Fruit fly (Drosophila melanogaster): Measurements from ENCODE around the gene Sirt1.

Gene Sirt1

dm6 chr2L:13116738-13117137 is 48.6 kb upstream of the Sirt1 start:
- no peak for TF ChIP-seq seq (GFP tag; IDR thresholded peaks at IDR 0.05)
- no peak for TF ChIP-seq p53 (GFP tag; optimal IDR thresholded peaks at IDR 0.05)
- no peak for TF ChIP-seq dmrt99B (tag; optimal IDR thresholded peaks at IDR 0.05)
- no peak for TF ChIP-seq bab2 (GFP tag; optimal IDR thresholded peaks at IDR 0.05)
- TF ChIP-seq CG8478 (optimal IDR thresholded peaks at IDR 0.05) = no peak
- TF ChIP-seq CG18764 (GFP tag; optimal IDR thresholded peaks at IDR 0.05) = no peak
- no peak for TF ChIP-seq CG7556 (GFP tag; optimal IDR thresholded peaks at IDR 0.05)
- no peak for TF ChIP-seq CG16779 (GFP tag; IDR thresholded peaks at IDR 0.05)
- TF ChIP-seq Med (GFP tag) = peak; percentile 52
- TF ChIP-seq Mes4 (GFP tag; optimal IDR thresholded peaks at IDR 0.05) = no peak
- TF ChIP-seq CG10959 (GFP tag; IDR thresholded peaks at IDR 0.05) = 0 out of 2 replicates have a peak, but pooled peaks have one; percentile 17
- no peak for TF ChIP-seq her (GFP tag; optimal IDR thresholded peaks at IDR 0.05)
- no peak for TF ChIP-seq CG13123 (GFP tag; optimal IDR thresholded peaks at IDR 0.05)

dm6 chr2L:13119034-13119433 is 46.3 kb upstream of the Sirt1 start, which contains the start of the genes CG44198 and CG43050:
Gene CG44198 (minus strand): TSS chr2L:13119134.
Gene CG43050 (plus strand): TSS chr2L:13119294.
- TF ChIP-seq B-H2 (GFP tag; optimal IDR thresholded peaks at IDR 0.05) = no peak
- peak; percentile 70 for TF ChIP-seq Ets65A (GFP tag)
- no peak for TF ChIP-seq CG6683 (GFP tag; optimal IDR thresholded peaks at IDR 0.05)
- TF ChIP-seq Ssrp (tag; optimal IDR thresholded peaks at IDR 0.05) = no peak
- no peak for TF ChIP-seq CG1233 (GFP tag; optimal IDR thresholded peaks at IDR 0.05)
- no peak for TF ChIP-seq NfI (GFP tag; optimal IDR thresholded peaks at IDR 0.05)
- TF ChIP-seq CG8388 (GFP tag; optimal IDR thresholded peaks at IDR 0.05) = no peak
- 0 out of 3 replicates have a peak, but pooled peaks have one; percentile 2 for TF ChIP-seq CG2889 (GFP tag; IDR thresholded peaks at IDR 0.05)

dm6 chr2L:13122526-13122925 is 42.8 kb upstream of the Sirt1 start:
- TF ChIP-seq bcd (GFP tag; optimal IDR thresholded peaks at IDR 0.05) = no peak
- no peak for TF ChIP-seq hth (optimal IDR thresholded peaks at IDR 0.05)
- no peak for TF ChIP-seq CG6254 (GFP tag; optimal IDR thresholded peaks at IDR 0.05)
- TF ChIP-seq CG13775 (GFP tag; optimal IDR thresholded peaks at IDR 0.05) = no peak
- no peak for TF ChIP-seq GATAe (GFP tag; conservative IDR thresholded peaks at IDR 0.05)
- peak; percentile 77 for TF ChIP-seq nom (GFP tag; optimal IDR thresholded peaks at IDR 0.05)
- no peak for TF ChIP-seq CG1233 (GFP tag; optimal IDR thresholded peaks at IDR 0.05)
- no peak for TF ChIP-seq CG17912 (GFP tag; optimal IDR thresholded peaks at IDR 0.05)
- no peak for TF ChIP-seq Deaf1 (tag; optimal IDR thresholded peaks at IDR 0.05)
- peak; percentile 1 for TF ChIP-seq abd-A (tag; optimal IDR thresholded peaks at IDR 0.05)
- TF ChIP-seq Sox102F (GFP tag; optimal IDR thresholded peaks at IDR 0.05) = no peak
- peak; percentile 56; the same call in 1 of the 4 replicates for TF ChIP-seq chinmo (GFP tag; IDR thresholded peaks at IDR 0.05; ENCODE audit: partially characterized antibody)
- TF ChIP-seq Blimp-1 (GFP tag; optimal IDR thresholded peaks at IDR 0.05) = peak; percentile 81

dm6 chr2L:13130291-13130690 is 35.1 kb upstream of the Sirt1 start, which contains the start of gene CG5122:
Gene CG5122 (plus strand): TSS chr2L:13130591.
- TF ChIP-seq Hsf (GFP tag; optimal IDR thresholded peaks at IDR 0.05) = no peak
- TF ChIP-seq CG11093 (GFP tag; IDR thresholded peaks at IDR 0.05) = no peak
- TF ChIP-seq Ets65A (GFP tag) = peak; percentile 57

dm6 chr2L:13135929-13136328 is 29.4 kb upstream of the Sirt1 start:
- no peak for TF ChIP-seq Lpt (GFP tag; optimal IDR thresholded peaks at IDR 0.05)
- 0 out of 4 replicates have a peak, but pooled peaks have one; percentile 48 for TF ChIP-seq chinmo (GFP tag; IDR thresholded peaks at IDR 0.05; ENCODE audit: partially characterized antibody)
- TF ChIP-seq peb (GFP tag; IDR thresholded peaks at IDR 0.05) = no peak
- 0 out of 2 replicates have a peak, but pooled peaks have one; percentile 9 for TF ChIP-seq Ptx1 (GFP tag; IDR thresholded peaks at IDR 0.05)
- peak; percentile 51 for TF ChIP-seq cwo (GFP tag; optimal IDR thresholded peaks at IDR 0.05)
- TF ChIP-seq crol (GFP tag; IDR thresholded peaks at IDR 0.05) = 0 out of 2 replicates have a peak, but pooled peaks have one; percentile 27
- 0 out of 2 replicates have a peak, but pooled peaks have one; percentile 11 for TF ChIP-seq Awh (GFP tag; IDR thresholded peaks at IDR 0.05)
- TF ChIP-seq Dbx (GFP tag; IDR thresholded peaks at IDR 0.05) = 0 out of 3 replicates have a peak, but pooled peaks have one; percentile 28
- no peak for TF ChIP-seq Deaf1 (tag; optimal IDR thresholded peaks at IDR 0.05)
- no peak for TF ChIP-seq sd (tag; optimal IDR thresholded peaks at IDR 0.05)
- TF ChIP-seq CG13287 (GFP tag; IDR thresholded peaks at IDR 0.05; ENCODE audit: partially characterized antibody) = no peak
- no peak for TF ChIP-seq CG15696 (tag; optimal IDR thresholded peaks at IDR 0.05)
- no peak for TF ChIP-seq wek (GFP tag; optimal IDR thresholded peaks at IDR 0.05)

All from whole organism, embryonic.